Fruit fly (Drosophila melanogaster) whole organism, prepupa: ENCODE data around the gene Usp10.

Source experiments
- Blimp-1 ChIP-seq: fragments of 200-800 bp; sonication (Bioruptor generic); optimal IDR thresholded peaks from 3 replicates; lab custom pipeline; 2017; ENCODE audit warnings: missing biosample characterization, missing genetic modification characterization, mild to moderate bottlenecking, moderate library complexity, missing genetic modification reagents
- CG10631 ChIP-seq: fragments of 200-800 bp; sonication (Bioruptor generic); optimal IDR thresholded peaks from 2 replicates; lab custom pipeline; 2016; ENCODE audit warnings: missing biosample characterization, missing genetic modification characterization
- CG10669 ChIP-seq: fragments of 200-800 bp; sonication (Bioruptor generic); optimal IDR thresholded peaks from 3 replicates; lab custom pipeline; 2018; ENCODE audit warnings: missing biosample characterization, mild to moderate bottlenecking, missing genetic modification characterization, moderate library complexity
- CG11294 ChIP-seq: fragments of 200-800 bp; sonication (Bioruptor generic); IDR thresholded peaks from 2 replicates; pipeline ENCODE4 v1.3.6; 2022; ENCODE audit warnings: missing biosample characterization, missing genetic modification characterization
- CG11902 ChIP-seq: fragments of 200-800 bp; sonication (Bioruptor generic); optimal IDR thresholded peaks from 3 replicates; lab custom pipeline; 2016; ENCODE audit warnings: missing biosample characterization, missing genetic modification characterization
- CG15336 ChIP-seq: fragments of 200-800 bp; sonication (Bioruptor generic); IDR thresholded peaks from 2 replicates; pipeline ENCODE4 v1.3.6; 2022; ENCODE audit warnings: missing biosample characterization, missing genetic modification characterization
- CG1621 ChIP-seq: fragments of 200-800 bp; sonication (Bioruptor generic); optimal IDR thresholded peaks from 3 replicates; lab custom pipeline; 2018; ENCODE audit warnings: missing biosample characterization, mild to moderate bottlenecking, missing genetic modification characterization
- CG3032 ChIP-seq: fragments of 200-800 bp; optimal IDR thresholded peaks from 2 replicates; lab custom pipeline; 2019; ENCODE audit warnings: missing biosample characterization, mild to moderate bottlenecking, missing genetic modification characterization, moderate library complexity
- CG31627 ChIP-seq: fragments of 200-800 bp; sonication (Bioruptor generic); optimal IDR thresholded peaks from 3 replicates; lab custom pipeline; 2016; ENCODE audit warnings: missing biosample characterization, missing genetic modification characterization
- CG32006 ChIP-seq: fragments of 200-800 bp; sonication (Bioruptor generic); optimal IDR thresholded peaks from 3 replicates; lab custom pipeline; 2017; ENCODE audit warnings: missing biosample characterization, mild to moderate bottlenecking, missing genetic modification characterization
- CG34406 ChIP-seq: fragments of 200-800 bp; sonication (Bioruptor generic); optimal IDR thresholded peaks from 3 replicates; lab custom pipeline; 2016; ENCODE audit warnings: missing biosample characterization, missing genetic modification characterization
- CG3919 ChIP-seq: fragments of 200-800 bp; sonication (Bioruptor generic); optimal IDR thresholded peaks from 3 replicates; lab custom pipeline; 2016; ENCODE audit warnings: missing biosample characterization, missing genetic modification characterization
- CG4318 ChIP-seq: fragments of 200-800 bp; sonication (Bioruptor generic); optimal IDR thresholded peaks from 3 replicates; lab custom pipeline; 2017; ENCODE audit warnings: missing biosample characterization, mild to moderate bottlenecking, missing genetic modification characterization
- CG6163 ChIP-seq: fragments of 200-800 bp; sonication (Bioruptor generic); IDR thresholded peaks from 3 replicates; pipeline ENCODE4 v1.3.6; 2022; ENCODE audit warnings: missing biosample characterization, missing genetic modification characterization
- CG6276 ChIP-seq: fragments of 200-800 bp; sonication (Bioruptor generic); optimal IDR thresholded peaks from 2 replicates; lab custom pipeline; 2017; ENCODE audit warnings: missing biosample characterization, mild to moderate bottlenecking, missing genetic modification characterization
- CG6792 ChIP-seq: fragments of 200-800 bp; sonication (Bioruptor generic); optimal IDR thresholded peaks from 3 replicates; lab custom pipeline; 2016; ENCODE audit warnings: missing biosample characterization, missing genetic modification characterization
- CG6808 ChIP-seq: fragments of 200-800 bp; sonication (Bioruptor generic); optimal IDR thresholded peaks from 3 replicates; lab custom pipeline; 2017; ENCODE audit warnings: missing biosample characterization, missing genetic modification characterization, mild to moderate bottlenecking, moderate library complexity, missing genetic modification reagents
- CG6854 ChIP-seq: fragments of 200-800 bp; sonication (Bioruptor generic); optimal IDR thresholded peaks from 2 replicates; lab custom pipeline; 2017; ENCODE audit warnings: missing biosample characterization, mild to moderate bottlenecking, missing genetic modification characterization
- CG7368 ChIP-seq: fragments of 200-800 bp; sonication (Bioruptor generic); optimal IDR thresholded peaks from 3 replicates; lab custom pipeline; 2016; ENCODE audit warnings: missing biosample characterization, missing genetic modification characterization
- CG8119 ChIP-seq: fragments of 200-800 bp; sonication (Bioruptor generic); IDR thresholded peaks from 3 replicates; pipeline ENCODE4 v1.3.6; 2022; ENCODE audit warnings: missing biosample characterization, missing genetic modification characterization
- CG8319 ChIP-seq: fragments of 200-800 bp; sonication (Bioruptor generic); optimal IDR thresholded peaks from 3 replicates; lab custom pipeline; 2016; ENCODE audit warnings: missing biosample characterization, missing genetic modification characterization
- CG8632 ChIP-seq: fragments of 200-800 bp; sonication (Bioruptor generic); optimal IDR thresholded peaks from 3 replicates; lab custom pipeline; 2016; ENCODE audit warnings: missing biosample characterization, missing genetic modification characterization
- CG9139 ChIP-seq: fragments of 200-800 bp; sonication (Bioruptor generic); optimal IDR thresholded peaks from 3 replicates; lab custom pipeline; 2017; ENCODE audit warnings: missing biosample characterization, mild to moderate bottlenecking, missing genetic modification characterization
- Eip75B ChIP-seq: fragments of 200-800 bp; sonication (Bioruptor generic); optimal IDR thresholded peaks from 3 replicates; lab custom pipeline; 2016; ENCODE audit warnings: missing biosample characterization, missing genetic modification characterization
- Eip78C ChIP-seq: fragments of 200-800 bp; sonication (Bioruptor generic); peaks from one replicate; lab custom pipeline; 2016; ENCODE audit warnings: missing biosample characterization, missing genetic modification characterization
- Eip93F ChIP-seq: fragments of 200-800 bp; sonication (Bioruptor generic); optimal IDR thresholded peaks from 2 replicates; lab custom pipeline; 2016; ENCODE audit warnings: missing biosample characterization, mild to moderate bottlenecking, missing genetic modification characterization
- Ets21C ChIP-seq: fragments of 200-800 bp; sonication (Bioruptor generic); optimal IDR thresholded peaks from 3 replicates; lab custom pipeline; 2016; ENCODE audit warnings: missing biosample characterization, missing genetic modification characterization
- Ets96B ChIP-seq: fragments of 200-800 bp; optimal IDR thresholded peaks from 2 replicates; lab custom pipeline; 2019; ENCODE audit warnings: missing biosample characterization, mild to moderate bottlenecking, missing genetic modification characterization, moderate library complexity
- Gug ChIP-seq: fragments of 200-800 bp; sonication (Bioruptor generic); IDR thresholded peaks from 2 replicates; pipeline ENCODE4 v1.3.6; 2022; ENCODE audit warnings: missing biosample characterization, missing genetic modification characterization
- Hr38 ChIP-seq: sonication (Bioruptor generic); optimal IDR thresholded peaks from 2 replicates; lab custom pipeline; 2016; ENCODE audit warnings: missing biosample characterization, missing genetic modification characterization
- Hr39 ChIP-seq: fragments of 200-800 bp; sonication (Bioruptor generic); optimal IDR thresholded peaks from 2 replicates; lab custom pipeline; 2016; ENCODE audit warnings: missing biosample characterization, missing genetic modification characterization
- Lpt ChIP-seq: fragments of 200-800 bp; sonication (Bioruptor generic); optimal IDR thresholded peaks from 3 replicates; lab custom pipeline; 2016; ENCODE audit warnings: missing biosample characterization, missing genetic modification characterization
- OdsH ChIP-seq: fragments of 200-800 bp; sonication (Bioruptor generic); optimal IDR thresholded peaks from 3 replicates; lab custom pipeline; 2016; ENCODE audit warnings: missing biosample characterization, missing genetic modification characterization
- Smox ChIP-seq: fragments of 200-800 bp; sonication (Bioruptor generic); optimal IDR thresholded peaks from 3 replicates; lab custom pipeline; 2016; ENCODE audit warnings: missing biosample characterization, missing genetic modification characterization
- Sox102F ChIP-seq: fragments of 200-800 bp; sonication (Bioruptor generic); optimal IDR thresholded peaks from 2 replicates; lab custom pipeline; 2016; ENCODE audit warnings: missing biosample characterization, mild to moderate bottlenecking, missing genetic modification characterization
- Sox14 ChIP-seq: fragments of 200-800 bp; sonication (Bioruptor generic); optimal IDR thresholded peaks from 3 replicates; lab custom pipeline; 2016; ENCODE audit warnings: missing biosample characterization, missing genetic modification characterization
- Sox15 ChIP-seq: fragments of 200-800 bp; sonication (Bioruptor generic); optimal IDR thresholded peaks from 3 replicates; lab custom pipeline; 2016; ENCODE audit warnings: missing biosample characterization, missing genetic modification characterization
- achi ChIP-seq: fragments of 200-800 bp; sonication (Bioruptor generic); optimal IDR thresholded peaks from 3 replicates; lab custom pipeline; 2016; ENCODE audit warnings: missing biosample characterization, missing genetic modification characterization
- acj6 ChIP-seq: fragments of 200-800 bp; sonication (Bioruptor generic); optimal IDR thresholded peaks from 3 replicates; lab custom pipeline; 2016; ENCODE audit warnings: missing biosample characterization, missing genetic modification characterization
- cyc ChIP-seq: fragments of 200-800 bp; sonication (Bioruptor generic); optimal IDR thresholded peaks from 3 replicates; lab custom pipeline; 2016; ENCODE audit warnings: missing biosample characterization, missing genetic modification characterization
- esn ChIP-seq: fragments of 200-800 bp; sonication (Bioruptor generic); optimal IDR thresholded peaks from 2 replicates; lab custom pipeline; 2016; ENCODE audit warnings: missing biosample characterization, mild to moderate bottlenecking, missing genetic modification characterization, moderate library complexity
- fd59A ChIP-seq: fragments of 200-800 bp; sonication (Bioruptor generic); optimal IDR thresholded peaks from 2 replicates; lab custom pipeline; 2017; ENCODE audit warnings: missing biosample characterization, mild to moderate bottlenecking, missing genetic modification characterization, missing genetic modification reagents
- fd85E ChIP-seq: fragments of 200-800 bp; sonication (Bioruptor generic); optimal IDR thresholded peaks from 3 replicates; lab custom pipeline; 2016; ENCODE audit warnings: missing biosample characterization, missing genetic modification characterization
- fkh ChIP-seq: fragments of 200-800 bp; sonication (Bioruptor generic); optimal IDR thresholded peaks from 3 replicates; lab custom pipeline; 2017; ENCODE audit warnings: missing biosample characterization, mild to moderate bottlenecking, missing genetic modification characterization, moderate library complexity
- lz ChIP-seq: fragments of 200-800 bp; sonication (Bioruptor generic); optimal IDR thresholded peaks from 3 replicates; lab custom pipeline; 2016; ENCODE audit warnings: missing biosample characterization, missing genetic modification characterization
- net ChIP-seq: fragments of 200-800 bp; sonication (Bioruptor generic); optimal IDR thresholded peaks from 3 replicates; lab custom pipeline; 2016; ENCODE audit warnings: missing biosample characterization, missing genetic modification characterization
- pdm3 ChIP-seq: fragments of 200-800 bp; sonication (Bioruptor generic); optimal IDR thresholded peaks from 3 replicates; lab custom pipeline; 2016; ENCODE audit warnings: missing biosample characterization, missing genetic modification characterization
- salr ChIP-seq, 2 experiments: fragments of 200-800 bp; sonication (Bioruptor generic); optimal IDR thresholded peaks; 3 replicates each; lab custom pipeline; 2016 to 2018; ENCODE audit warnings: missing biosample characterization in 2 of 2, missing genetic modification characterization in 2 of 2, mild to moderate bottlenecking in 1 of 2
- spab ChIP-seq: fragments of 200-800 bp; sonication (Bioruptor generic); optimal IDR thresholded peaks from 2 replicates; lab custom pipeline; 2017; ENCODE audit warnings: missing biosample characterization, mild to moderate bottlenecking, missing genetic modification characterization, missing genetic modification reagents
- ss ChIP-seq, 2 experiments: fragments of 200-800 bp; sonication (Bioruptor generic); optimal IDR thresholded peaks; 2 replicates in 1 of 2; 3 replicates in 1 of 2; lab custom pipeline; 2017 to 2018; ENCODE audit warnings: mild to moderate bottlenecking in 2 of 2, missing biosample characterization in 2 of 2, missing genetic modification characterization in 2 of 2, moderate library complexity in 1 of 2
- svp ChIP-seq: fragments of 200-800 bp; sonication (Bioruptor generic); peaks from one replicate; lab custom pipeline; 2016; ENCODE audit warnings: missing biosample characterization, missing genetic modification characterization
- vri ChIP-seq: fragments of 200-800 bp; sonication (Bioruptor generic); optimal IDR thresholded peaks from 3 replicates; lab custom pipeline; 2016; ENCODE audit warnings: missing biosample characterization, mild to moderate bottlenecking, missing genetic modification characterization

Gene Usp10

dm6 chr3L:881496-882235 lies 10.0 kb downstream of the Usp10 start, which contains the start of gene CG13907:
TSS of gene CG13907 (minus strand) at chr3L:882013.
- no peak for TF ChIP-seq CG10669 (GFP tag; lab: Kevin White, UChicago)
- no peak for TF ChIP-seq salr (GFP tag; optimal IDR thresholded peaks at IDR 0.05; lab: Kevin White, UChicago)
- no peak for TF ChIP-seq lz
- no peak for TF ChIP-seq Lpt (GFP tag; lab: Kevin White, UChicago)
- TF ChIP-seq Ets21C (GFP tag; lab: Kevin White, UChicago) = no peak
- TF ChIP-seq CG4318 (GFP tag; lab: Kevin White, UChicago) = no peak
- no peak for TF ChIP-seq CG11294 (GFP tag; lab: Robert Waterston, UW)
- TF ChIP-seq CG6163 (GFP tag; lab: Robert Waterston, UW) = no peak
- TF ChIP-seq CG9139 = no peak
- TF ChIP-seq CG11902 (GFP tag; lab: Kevin White, UChicago) = no peak
- TF ChIP-seq CG6276 (GFP tag; lab: Kevin White, UChicago) = no peak
- TF ChIP-seq Gug = no peak
- no peak for TF ChIP-seq Blimp-1 (GFP tag; lab: Kevin White, UChicago)
- no peak for TF ChIP-seq OdsH
- peak; percentile 30 for TF ChIP-seq Sox102F (GFP tag; lab: Kevin White, UChicago)
- no peak for TF ChIP-seq CG15336 (GFP tag; lab: Robert Waterston, UW)
- no peak for TF ChIP-seq fd59A (GFP tag; lab: Kevin White, UChicago)
- no peak for TF ChIP-seq CG8632 (GFP tag; lab: Kevin White, UChicago)
- no peak for TF ChIP-seq Eip93F (GFP tag; lab: Kevin White, UChicago)
- no peak for TF ChIP-seq cyc (GFP tag; lab: Kevin White, UChicago)
- no peak for TF ChIP-seq vri (GFP tag; lab: Kevin White, UChicago)
- peak; percentile 65 for TF ChIP-seq fkh (GFP tag; lab: Kevin White, UChicago)
- peak; percentile 16 for TF ChIP-seq net (GFP tag; lab: Kevin White, UChicago)
- TF ChIP-seq spab (GFP tag; lab: Kevin White, UChicago) = no peak
- no peak for TF ChIP-seq Sox15
- no peak for TF ChIP-seq Hr38 (GFP tag; lab: Kevin White, UChicago)
- no peak for TF ChIP-seq pdm3 (GFP tag; lab: Kevin White, UChicago)
- TF ChIP-seq fd85E = no peak
- no peak for TF ChIP-seq CG32006 (GFP tag; lab: Kevin White, UChicago)
- no peak for TF ChIP-seq CG3032
- no peak for TF ChIP-seq Ets96B (tag; lab: Kevin White, UChicago)
- peak; percentile 45 for TF ChIP-seq Sox14 (GFP tag; lab: Kevin White, UChicago)
- no peak for TF ChIP-seq CG3919 (GFP tag; lab: Kevin White, UChicago)
- no peak for TF ChIP-seq CG10631 (GFP tag; lab: Kevin White, UChicago)
- TF ChIP-seq esn (GFP tag; lab: Kevin White, UChicago) = no peak
- TF ChIP-seq CG7368 = no peak
- TF ChIP-seq CG6792 = no peak
- TF ChIP-seq CG1621 (tag; lab: Kevin White, UChicago) = no peak
- no peak for TF ChIP-seq CG31627 (GFP tag; lab: Kevin White, UChicago)
- no peak for TF ChIP-seq CG34406 (GFP tag; lab: Kevin White, UChicago)
- no peak for TF ChIP-seq Hr39
- no peak for TF ChIP-seq CG8319 (GFP tag; lab: Kevin White, UChicago)
- TF ChIP-seq CG8119 (GFP tag; lab: Robert Waterston, UW) = no peak
- no peak for TF ChIP-seq svp (GFP tag; lab: Kevin White, UChicago)
- no peak for TF ChIP-seq Smox (GFP tag; lab: Kevin White, UChicago)
- no peak for TF ChIP-seq acj6
- TF ChIP-seq Eip75B (GFP tag; lab: Kevin White, UChicago) = no peak
- no peak for TF ChIP-seq CG6808
- no peak for TF ChIP-seq Eip78C (GFP tag; lab: Kevin White, UChicago)
- TF ChIP-seq ss (GFP tag; optimal IDR thresholded peaks at IDR 0.05; lab: Kevin White, UChicago) = peak; percentile 1 to 8
- peak; percentile 32 for TF ChIP-seq CG6854 (GFP tag; lab: Kevin White, UChicago)
- no peak for TF ChIP-seq achi (GFP tag; lab: Kevin White, UChicago)
